Fruit fly (Drosophila melanogaster) whole organism, wandering third instar larva: ENCODE measurements around the gene Idh3b.

Experiments used
- Hr78 ChIP-seq: fragments of >200 bp; optimal IDR thresholded peaks from 2 replicates; lab custom pipeline; 2017; ENCODE audit warnings: missing biosample characterization, missing genetic modification characterization
- brk ChIP-seq: fragments of 200-800 bp; sonication (Bioruptor generic); optimal IDR thresholded peaks from 2 replicates; lab custom pipeline; 2016; ENCODE audit warnings: missing biosample characterization, mild to moderate bottlenecking, missing genetic modification characterization
- lola ChIP-seq: fragments of >200 bp; optimal IDR thresholded peaks from 2 replicates; lab custom pipeline; 2017; ENCODE audit warnings: missing biosample characterization, missing genetic modification characterization
- pan ChIP-seq: fragments of >200 bp; optimal IDR thresholded peaks from 2 replicates; lab custom pipeline; 2017
- psq ChIP-seq: fragments of 200-800 bp; sonication (Bioruptor generic); optimal IDR thresholded peaks from 3 replicates; lab custom pipeline; 2017; ENCODE audit warnings: missing biosample characterization, mild to moderate bottlenecking, missing genetic modification characterization, moderate library complexity
- sage ChIP-seq: fragments of 200-800 bp; sonication (Bioruptor generic); optimal IDR thresholded peaks from 2 replicates; lab custom pipeline; 2016; ENCODE audit warnings: missing biosample characterization, mild to moderate bottlenecking, missing genetic modification characterization
- usp ChIP-seq: fragments of >200 bp; optimal IDR thresholded peaks from 2 replicates; lab custom pipeline; 2017; ENCODE audit warnings: missing biosample characterization, missing genetic modification characterization

DNA sequence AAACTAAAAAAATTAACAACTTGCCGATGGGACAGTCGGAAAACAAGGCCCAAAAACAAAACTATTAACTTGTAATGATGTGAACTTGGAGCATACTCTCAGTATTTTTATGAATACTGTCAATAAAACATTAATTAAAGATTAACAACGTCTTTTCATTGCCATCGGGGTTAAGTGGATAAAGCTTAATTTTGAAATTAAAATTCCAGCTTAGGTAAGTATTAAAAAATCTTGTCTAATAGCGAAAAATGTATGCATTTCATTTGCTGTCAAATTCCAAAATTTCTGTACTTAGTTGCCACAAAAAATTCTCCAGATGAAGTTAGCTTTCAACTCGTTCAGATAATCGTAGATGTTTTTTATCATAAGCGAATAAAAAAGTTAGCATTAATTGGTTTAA, 4.8 kb downstream of the Idh3b start, which contains the start of gene Theg:
- no peak for TF ChIP-seq brk
- TF ChIP-seq Hr78 (GFP tag; lab: Kevin White, UChicago), result no peak
- no peak for TF ChIP-seq lola (GFP tag; lab: Kevin White, UChicago)
- no peak for TF ChIP-seq sage (GFP tag; lab: Kevin White, UChicago)
- TF ChIP-seq usp, result no peak
- no peak for TF ChIP-seq pan (lab: Kevin White, UChicago)
- TF ChIP-seq psq (GFP tag; lab: Kevin White, UChicago), result no peak
